Fruit fly (Drosophila melanogaster) whole organism, embryonic: ENCODE data around the gene stops.
A peak's percentile ranks its signal among the peaks of the same experiment; 100 is the strongest.

Source experiments
- Aef1 ChIP-seq: fragments of 200-800 bp; sonication (Bioruptor generic); IDR thresholded peaks from 3 replicates; pipeline ENCODE4 v1.3.6; 2022; ENCODE audit warnings: missing biosample characterization, missing genetic modification characterization
- Atf3 ChIP-seq: fragments of 200-800 bp; sonication (Bioruptor generic); optimal IDR thresholded peaks from 3 replicates; lab custom pipeline; 2016; ENCODE audit warnings: missing biosample characterization, missing genetic modification characterization
- C15 ChIP-seq: fragments of 200-800 bp; sonication (Bioruptor generic); IDR thresholded peaks from 3 replicates; pipeline ENCODE4 v1.3.6; 2022; ENCODE audit warnings: missing biosample characterization, missing genetic modification characterization
- CG10321 ChIP-seq: fragments of 200-800 bp; sonication (Bioruptor generic); IDR thresholded peaks from 2 replicates; pipeline ENCODE4 v1.3.6; 2022; ENCODE audit warnings: missing biosample characterization, missing genetic modification characterization
- CG12299 ChIP-seq: fragments of 200-800 bp; sonication (Bioruptor generic); optimal IDR thresholded peaks from 2 replicates; lab custom pipeline; 2018; ENCODE audit warnings: missing biosample characterization, mild to moderate bottlenecking, missing genetic modification characterization
- CG13624 ChIP-seq: fragments of 200-800 bp; sonication (Bioruptor generic); optimal IDR thresholded peaks from 2 replicates; lab custom pipeline; 2016; ENCODE audit warnings: missing biosample characterization, missing genetic modification characterization
- CG13894 ChIP-seq: fragments of 200-800 bp; sonication (Bioruptor generic); optimal IDR thresholded peaks from 3 replicates; lab custom pipeline; 2018; ENCODE audit warnings: missing biosample characterization, mild to moderate bottlenecking, missing genetic modification characterization, moderate library complexity
- CG14050 ChIP-seq: fragments of 200-800 bp; sonication (Bioruptor generic); IDR thresholded peaks from 3 replicates; pipeline ENCODE4 v1.3.6; 2022; ENCODE audit warnings: missing biosample characterization, missing genetic modification characterization
- CG1792 ChIP-seq: fragments of 200-800 bp; sonication (Bioruptor generic); optimal IDR thresholded peaks from 2 replicates; lab custom pipeline; 2016; ENCODE audit warnings: missing biosample characterization, missing genetic modification characterization
- CG2116 ChIP-seq: fragments of 200-800 bp; sonication (Bioruptor generic); optimal IDR thresholded peaks from 3 replicates; lab custom pipeline; 2018; ENCODE audit warnings: missing biosample characterization, mild to moderate bottlenecking, missing genetic modification characterization
- CG2889 ChIP-seq: fragments of 200-800 bp; sonication (Bioruptor generic); IDR thresholded peaks from 3 replicates; pipeline ENCODE4 v1.3.6; 2022; ENCODE audit warnings: missing biosample characterization, missing genetic modification characterization
- CG30403 ChIP-seq: fragments of 200-800 bp; sonication (Bioruptor generic); optimal IDR thresholded peaks from 3 replicates; lab custom pipeline; 2016; ENCODE audit warnings: missing biosample characterization, missing genetic modification characterization
- CG33557 ChIP-seq: fragments of 200-800 bp; sonication (Bioruptor generic); optimal IDR thresholded peaks from 2 replicates; lab custom pipeline; 2019; ENCODE audit warnings: missing biosample characterization, mild to moderate bottlenecking, missing genetic modification characterization, moderate library complexity
- CG4617 ChIP-seq: fragments of 200-800 bp; sonication (Bioruptor generic); optimal IDR thresholded peaks from 3 replicates; lab custom pipeline; 2016; ENCODE audit warnings: missing biosample characterization, missing genetic modification characterization, borderline replicate concordance
- CG6654 ChIP-seq: fragments of 200-800 bp; sonication (Bioruptor generic); optimal IDR thresholded peaks from 2 replicates; lab custom pipeline; 2017; ENCODE audit warnings: missing biosample characterization, mild to moderate bottlenecking, missing genetic modification characterization
- CG7556 ChIP-seq: fragments of 200-800 bp; sonication (Bioruptor generic); optimal IDR thresholded peaks from 2 replicates; lab custom pipeline; 2017; ENCODE audit warnings: missing biosample characterization, mild to moderate bottlenecking, missing genetic modification characterization
- CG8478 ChIP-seq: fragments of >200 bp; optimal IDR thresholded peaks from 2 replicates; lab custom pipeline; 2018
- CHES-1-like ChIP-seq: fragments of 200-800 bp; sonication (Bioruptor generic); optimal IDR thresholded peaks from 2 replicates; lab custom pipeline; 2016; ENCODE audit warnings: missing biosample characterization, missing genetic modification characterization
- CkIIα-i1 ChIP-seq: fragments of 200-800 bp; sonication (Bioruptor generic); IDR thresholded peaks from 2 replicates; pipeline ENCODE4 v1.3.6; 2022; ENCODE audit warnings: missing biosample characterization, missing genetic modification characterization
- Doc3 ChIP-seq: fragments of 200-800 bp; sonication (Bioruptor generic); IDR thresholded peaks from 3 replicates; pipeline ENCODE4 v1.3.6; 2022; ENCODE audit warnings: missing biosample characterization, missing genetic modification characterization; ENCODE audit not compliant: partially characterized antibody
- Dp ChIP-seq: fragments of 200-800 bp; sonication (Bioruptor generic); optimal IDR thresholded peaks from 2 replicates; lab custom pipeline; 2018; ENCODE audit warnings: missing biosample characterization, mild to moderate bottlenecking, missing genetic modification characterization, moderate library complexity
- Dref ChIP-seq: fragments of 200-800 bp; sonication (Bioruptor generic); IDR thresholded peaks from 2 replicates; pipeline ENCODE4 v1.3.6; 2022; ENCODE audit warnings: missing biosample characterization, missing genetic modification characterization
- Fer1 ChIP-seq: fragments of 200-800 bp; sonication (Bioruptor generic); optimal IDR thresholded peaks from 2 replicates; lab custom pipeline; 2017; ENCODE audit warnings: missing biosample characterization, mild to moderate bottlenecking, missing genetic modification characterization
- HLH54F ChIP-seq: fragments of 200-800 bp; sonication (Bioruptor generic); optimal IDR thresholded peaks from 3 replicates; lab custom pipeline; 2016; ENCODE audit warnings: missing biosample characterization, missing genetic modification characterization
- Lhr ChIP-seq: fragments of 200-800 bp; sonication (Bioruptor generic); optimal IDR thresholded peaks from 3 replicates; lab custom pipeline; 2017; ENCODE audit warnings: mild to moderate bottlenecking, missing biosample characterization, missing genetic modification reagents, missing genetic modification characterization
- MESR4 ChIP-seq: fragments of 200-800 bp; sonication (Bioruptor generic); optimal IDR thresholded peaks from 2 replicates; lab custom pipeline; 2018; ENCODE audit warnings: missing biosample characterization, mild to moderate bottlenecking, missing genetic modification characterization, moderate library complexity
- NC2β ChIP-seq: fragments of 200-800 bp; sonication (Bioruptor generic); optimal IDR thresholded peaks from 2 replicates; lab custom pipeline; 2016; ENCODE audit warnings: missing biosample characterization, missing genetic modification characterization
- Nf-YA ChIP-seq: fragments of 200-800 bp; sonication (Bioruptor generic); IDR thresholded peaks from 2 replicates; pipeline ENCODE4 v1.3.6; 2022; ENCODE audit warnings: missing biosample characterization, missing genetic modification characterization
- Xrp1 ChIP-seq: fragments of 200-800 bp; sonication (Bioruptor generic); IDR thresholded peaks from 2 replicates; pipeline ENCODE4 v1.3.6; 2022; ENCODE audit warnings: missing biosample characterization, missing genetic modification characterization
- abd-A ChIP-seq: fragments of 200-800 bp; sonication (Bioruptor generic); optimal IDR thresholded peaks from 3 replicates; lab custom pipeline; 2019; ENCODE audit warnings: missing biosample characterization, mild to moderate bottlenecking, missing genetic modification characterization, moderate library complexity
- amos ChIP-seq: fragments of 200-800 bp; sonication (Bioruptor generic); IDR thresholded peaks from 2 replicates; pipeline ENCODE4 v1.3.6; 2022; ENCODE audit warnings: missing biosample characterization, missing genetic modification characterization; ENCODE audit not compliant: partially characterized antibody
- caup ChIP-seq: fragments of 200-800 bp; sonication (Bioruptor generic); optimal IDR thresholded peaks from 3 replicates; lab custom pipeline; 2017; ENCODE audit warnings: missing biosample characterization, mild to moderate bottlenecking, missing genetic modification characterization, moderate library complexity; ENCODE audit not compliant: severe bottlenecking
- chinmo ChIP-seq: fragments of 200-800 bp; sonication (Bioruptor generic); IDR thresholded peaks from 4 replicates; pipeline ENCODE4 v1.3.6; 2022; ENCODE audit warnings: missing biosample characterization, missing genetic modification characterization; ENCODE audit not compliant: partially characterized antibody
- crol ChIP-seq: fragments of 200-800 bp; sonication (Bioruptor generic); IDR thresholded peaks from 2 replicates; pipeline ENCODE4 v1.3.6; 2022; ENCODE audit warnings: missing biosample characterization, missing genetic modification characterization
- dm ChIP-seq: fragments of 200-800 bp; sonication (Bioruptor generic); optimal IDR thresholded peaks from 3 replicates; lab custom pipeline; 2016; ENCODE audit warnings: missing biosample characterization, missing genetic modification characterization
- en ChIP-seq: fragments of 200-800 bp; sonication (Bioruptor generic); optimal IDR thresholded peaks from 2 replicates; lab custom pipeline; 2016; ENCODE audit warnings: missing biosample characterization, missing genetic modification characterization
- exex ChIP-seq: fragments of 200-800 bp; sonication (Bioruptor generic); optimal IDR thresholded peaks from 4 replicates; lab custom pipeline; 2018; ENCODE audit warnings: missing biosample characterization, mild to moderate bottlenecking, missing genetic modification characterization, moderate library complexity
- ftz-f1 ChIP-seq: fragments of 200-800 bp; sonication (Bioruptor generic); optimal IDR thresholded peaks from 2 replicates; lab custom pipeline; 2016; ENCODE audit warnings: missing biosample characterization, missing genetic modification characterization
- gcm ChIP-seq: fragments of 200-800 bp; sonication (Bioruptor generic); optimal IDR thresholded peaks from 2 replicates; lab custom pipeline; 2019; ENCODE audit warnings: missing biosample characterization, mild to moderate bottlenecking, missing genetic modification characterization, moderate library complexity
- mirr ChIP-seq: fragments of 200-800 bp; sonication (Bioruptor generic); optimal IDR thresholded peaks from 3 replicates; lab custom pipeline; 2018; ENCODE audit warnings: missing biosample characterization, mild to moderate bottlenecking, missing genetic modification characterization
- nerfin-1 ChIP-seq: fragments of 200-800 bp; sonication (Bioruptor generic); optimal IDR thresholded peaks from 3 replicates; lab custom pipeline; 2019; ENCODE audit warnings: missing biosample characterization, mild to moderate bottlenecking, missing genetic modification characterization, moderate library complexity
- oc ChIP-seq: fragments of 200-800 bp; sonication (Bioruptor generic); optimal IDR thresholded peaks from 2 replicates; lab custom pipeline; 2018; ENCODE audit warnings: missing biosample characterization, mild to moderate bottlenecking, missing genetic modification characterization, moderate library complexity
- pzg ChIP-seq: fragments of 200-800 bp; sonication (Bioruptor generic); optimal IDR thresholded peaks from 3 replicates; lab custom pipeline; 2018; ENCODE audit warnings: missing biosample characterization, mild to moderate bottlenecking, missing genetic modification characterization, moderate library complexity
- salm ChIP-seq: fragments of 200-800 bp; sonication (Bioruptor generic); optimal IDR thresholded peaks from 2 replicates; lab custom pipeline; 2018; ENCODE audit warnings: missing biosample characterization, mild to moderate bottlenecking, missing genetic modification characterization
- sd ChIP-seq: fragments of 200-800 bp; sonication (Bioruptor generic); optimal IDR thresholded peaks from 3 replicates; lab custom pipeline; 2018; ENCODE audit warnings: missing biosample characterization, mild to moderate bottlenecking, missing genetic modification characterization, moderate library complexity
- sens ChIP-seq: fragments of 200-800 bp; sonication (Bioruptor generic); peaks from one replicate; lab custom pipeline; 2016; ENCODE audit warnings: missing biosample characterization, missing genetic modification characterization
- sug ChIP-seq: fragments of 200-800 bp; optimal IDR thresholded peaks from 2 replicates; lab custom pipeline; 2019; ENCODE audit warnings: missing biosample characterization, mild to moderate bottlenecking, missing genetic modification characterization, moderate library complexity
- tll ChIP-seq, 2 experiments: fragments of 200-800 bp in 1 of 2; fragments of >200 bp in 1 of 2; sonication (Bioruptor generic) in 1 of 2; optimal IDR thresholded peaks; 2 replicates each; lab custom pipeline; 2017 to 2019; ENCODE audit warnings: missing biosample characterization in 2 of 2, missing genetic modification characterization in 2 of 2, mild to moderate bottlenecking in 1 of 2, moderate library complexity in 1 of 2
- wek ChIP-seq: fragments of 200-800 bp; sonication (Bioruptor generic); optimal IDR thresholded peaks from 3 replicates; lab custom pipeline; 2018; ENCODE audit warnings: missing biosample characterization, mild to moderate bottlenecking, missing genetic modification characterization, moderate library complexity

Gene stops

DNA sequence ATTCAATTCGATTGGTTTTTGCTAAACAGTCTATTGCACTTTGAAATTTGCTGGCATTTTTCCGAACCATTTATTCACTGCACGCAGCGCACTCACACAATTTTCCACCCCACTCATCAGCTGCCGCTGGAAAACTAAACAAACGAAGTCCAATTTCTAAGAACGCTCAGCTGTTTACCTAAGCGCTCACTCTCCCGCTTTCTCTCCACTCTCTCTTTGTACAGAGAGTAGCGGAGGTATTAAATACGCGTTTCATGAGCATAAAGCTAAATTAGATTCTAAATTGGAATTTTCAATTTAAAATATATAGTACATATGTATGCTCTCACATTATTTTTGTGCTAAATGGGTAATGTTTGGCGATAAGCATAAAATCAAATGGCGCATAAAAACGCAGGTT, at the start of gene stops (continued):
- TF ChIP-seq caup (GFP tag; lab: Kevin White, UChicago), result peak; percentile 57
- TF ChIP-seq Dp (GFP tag; lab: Kevin White, UChicago), result no peak
- TF ChIP-seq Dref (GFP tag; lab: Robert Waterston, UW), result no peak
- no peak for TF ChIP-seq Atf3 (GFP tag; lab: Kevin White, UChicago)
- no peak for TF ChIP-seq en (GFP tag; lab: Kevin White, UChicago)
- no peak for TF ChIP-seq CG10321 (GFP tag; lab: Robert Waterston, UW)
- TF ChIP-seq chinmo (GFP tag; lab: Robert Waterston, UW), result no peak
- no peak for TF ChIP-seq gcm (GFP tag; lab: Kevin White, UChicago)
- no peak for TF ChIP-seq Doc3
- TF ChIP-seq CG33557 (GFP tag; lab: Kevin White, UChicago), result no peak
- peak; percentile 28 for TF ChIP-seq CG1792 (GFP tag; lab: Kevin White, UChicago)

dm6 chr3R:31218214-31218876, 49.4 kb upstream of the stops start:
- TF ChIP-seq Xrp1 (GFP tag; lab: Robert Waterston, UW) (no peak), CG2889 (GFP tag; lab: Robert Waterston, UW) (no peak), salm (tag; lab: Kevin White, UChicago) (peak; percentile 1), CG7556 (no peak), CHES-1-like (GFP tag; lab: Kevin White, UChicago) (no peak), sug (tag; lab: Kevin White, UChicago) (peak; percentile 55), CG4617 (GFP tag; lab: Kevin White, UChicago) (peak; percentile 19), amos (GFP tag; lab: Robert Waterston, UW) (no peak), HLH54F (GFP tag; lab: Kevin White, UChicago) (no peak), Lhr (no peak), dm (GFP tag; lab: Kevin White, UChicago) (peak; percentile 62), CG2116 (peak; percentile 25), tll (GFP tag; optimal IDR thresholded peaks at IDR 0.05; lab: Kevin White, UChicago) (no peak), mirr (GFP tag; lab: Kevin White, UChicago) (peak; percentile 18), sd (peak; percentile 67), abd-A (peak; percentile 14), CkIIα-i1 (no peak), sens (GFP tag; lab: Kevin White, UChicago) (peak; percentile 47), MESR4 (GFP tag; lab: Kevin White, UChicago) (peak; percentile 49), CG13894 (tag; lab: Kevin White, UChicago) (no peak), nerfin-1 (peak; percentile 89), oc (tag; lab: Kevin White, UChicago) (no peak), Aef1 (no peak), wek (GFP tag; lab: Kevin White, UChicago) (no peak), pzg (GFP tag; lab: Kevin White, UChicago) (peak; percentile 4), CG6654 (no peak), C15 (GFP tag; lab: Robert Waterston, UW) (no peak), exex (tag; lab: Kevin White, UChicago) (peak; percentile 50), crol (GFP tag; lab: Robert Waterston, UW) (no peak), ftz-f1 (GFP tag; lab: Kevin White, UChicago) (no peak), NC2β (no peak), CG8478 (lab: Kevin White, UChicago) (no peak), CG14050 (no peak), CG13624 (peak; percentile 18), CG12299 (tag; lab: Kevin White, UChicago) (peak; percentile 6), CG30403 (GFP tag; lab: Kevin White, UChicago) (no peak), Nf-YA (no peak), Fer1 (GFP tag; lab: Kevin White, UChicago) (peak; percentile 6)
